In the genomic region with DNA sequence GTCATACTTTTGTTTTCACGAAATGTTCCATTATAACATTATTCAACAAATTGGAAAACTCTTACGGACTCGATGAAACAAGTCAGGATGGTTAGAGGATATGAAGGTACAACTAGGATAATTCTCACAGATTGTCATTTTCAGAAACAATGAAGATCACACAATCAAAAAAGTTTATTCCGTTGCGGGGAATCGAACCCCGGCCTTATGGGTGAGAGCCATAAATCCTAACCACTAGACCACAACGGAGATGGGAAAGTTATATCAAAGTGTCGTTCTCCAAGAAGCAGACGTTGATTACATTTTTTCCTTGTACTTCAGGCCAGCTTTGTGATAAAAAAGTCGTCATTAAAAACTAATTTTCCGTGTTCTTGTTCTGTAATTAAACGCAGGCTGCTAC, we compare ENCODE assay signal across 2 worm cellular contexts.
TF ChIP-seq lines count a peak whose summit lies in the region.

No protein-coding gene starts in this region.

TF ChIP-seq in whole organism, L4 larva, 104 proteins besides CTCF, POLR2A, EP300 and RAD21 (continued from another document and continues in another):
- TF ChIP-seq ctbp-1 (GFP tag; IDR thresholded peaks at IDR 0.05; lab: Robert Waterston, UW): no peak; the same call in 1 of the 2 replicates
- no peak for TF ChIP-seq ZK337.2 (GFP tag; IDR thresholded peaks at IDR 0.05; lab: Robert Waterston, UW)
- no peak for TF ChIP-seq Y48G9A.11 (GFP tag; IDR thresholded peaks at IDR 0.05; lab: Robert Waterston, UW)
- no peak for TF ChIP-seq dmd-6 (GFP tag; IDR thresholded peaks at IDR 0.05; lab: Robert Waterston, UW)
- no peak for TF ChIP-seq spr-1 (tag; optimal IDR thresholded peaks at IDR 0.05; lab: Kevin White, UChicago)
- TF ChIP-seq skn-1 (tag; optimal IDR thresholded peaks at IDR 0.05; lab: Kevin White, UChicago): no peak
- TF ChIP-seq fkh-10 (GFP tag; optimal IDR thresholded peaks at IDR 0.05; lab: Kevin White, UChicago): no peak
- TF ChIP-seq T20F7.1 (GFP tag; optimal IDR thresholded peaks at IDR 0.05; lab: Kevin White, UChicago): no peak
- no peak for TF ChIP-seq jun-1 (tag; optimal IDR thresholded peaks at IDR 0.05; lab: Kevin White, UChicago)
- no peak for TF ChIP-seq php-3 (GFP tag; IDR thresholded peaks at IDR 0.05; lab: Robert Waterston, UW)
- TF ChIP-seq fos-1 (tag; optimal IDR thresholded peaks at IDR 0.05; lab: Kevin White, UChicago): no peak
- no peak for TF ChIP-seq nhr-6 (tag; optimal IDR thresholded peaks at IDR 0.05; lab: Kevin White, UChicago)
- TF ChIP-seq mep-1 (tag; optimal IDR thresholded peaks at IDR 0.05; lab: Kevin White, UChicago): no peak
- no peak for TF ChIP-seq saeg-2 (GFP tag; IDR thresholded peaks at IDR 0.05; lab: Robert Waterston, UW)
- no peak for TF ChIP-seq hlh-11 (tag; optimal IDR thresholded peaks at IDR 0.05; lab: Kevin White, UChicago)
- TF ChIP-seq mxl-3 (GFP tag; optimal IDR thresholded peaks at IDR 0.05; lab: Kevin White, UChicago): peak; percentile 10
- peak; percentile 60 for TF ChIP-seq lin-38 (GFP tag; IDR thresholded peaks at IDR 0.05; lab: Robert Waterston, UW)
- TF ChIP-seq ceh-20 (GFP tag; IDR thresholded peaks at IDR 0.05; lab: Robert Waterston, UW): no peak; the same call in 1 of the 2 replicates
- TF ChIP-seq ztf-7 (tag; optimal IDR thresholded peaks at IDR 0.05; lab: Kevin White, UChicago): peak; percentile 3
- no peak for TF ChIP-seq ces-1 (GFP tag; optimal IDR thresholded peaks at IDR 0.05; lab: Kevin White, UChicago)
- TF ChIP-seq cey-2 (tag; optimal IDR thresholded peaks at IDR 0.05; lab: Kevin White, UChicago; ENCODE audit: borderline replicate concordance, insufficient read depth): no peak
- peak; percentile 38; the same call in 1 of the 2 replicates for TF ChIP-seq Y75B8A.6 (GFP tag; IDR thresholded peaks at IDR 0.05; lab: Robert Waterston, UW)
- TF ChIP-seq lin-15B (tag; optimal IDR thresholded peaks at IDR 0.05; lab: Kevin White, UChicago): no peak
- TF ChIP-seq hif-1 (tag; optimal IDR thresholded peaks at IDR 0.05; lab: Kevin White, UChicago): no peak
- TF ChIP-seq zag-1 (tag; optimal IDR thresholded peaks at IDR 0.05; lab: Kevin White, UChicago): no peak
- no peak for TF ChIP-seq daf-12 (tag; optimal IDR thresholded peaks at IDR 0.05; lab: Kevin White, UChicago)
- TF ChIP-seq ama-1 (optimal IDR thresholded peaks at IDR 0.05; lab: Kevin White, UChicago): no peak
- no peak for TF ChIP-seq egl-27 (tag; optimal IDR thresholded peaks at IDR 0.05; lab: Kevin White, UChicago)
- TF ChIP-seq nhr-10 (tag; optimal IDR thresholded peaks at IDR 0.05; lab: Kevin White, UChicago): no peak
- no peak for TF ChIP-seq mdl-1 (tag; optimal IDR thresholded peaks at IDR 0.05; lab: Kevin White, UChicago)
- peak; percentile 21 for TF ChIP-seq hlh-30 (tag; optimal IDR thresholded peaks at IDR 0.05; lab: Kevin White, UChicago; ENCODE audit: insufficient read depth)
- TF ChIP-seq egl-43 (GFP tag; IDR thresholded peaks at IDR 0.05; lab: Robert Waterston, UW): no peak
- TF ChIP-seq zfp-2 (tag; optimal IDR thresholded peaks at IDR 0.05; lab: Kevin White, UChicago): no peak
- peak; percentile 31 for TF ChIP-seq F49E8.2 (tag; optimal IDR thresholded peaks at IDR 0.05; lab: Kevin White, UChicago; ENCODE audit: borderline replicate concordance)
- no peak for TF ChIP-seq lir-3 (tag; optimal IDR thresholded peaks at IDR 0.05; lab: Kevin White, UChicago)
- TF ChIP-seq nhr-76 (tag; optimal IDR thresholded peaks at IDR 0.05; lab: Kevin White, UChicago): no peak
- TF ChIP-seq snpc-4 (tag; optimal IDR thresholded peaks at IDR 0.05; lab: Kevin White, UChicago): no peak
- TF ChIP-seq spr-3 (GFP tag; optimal IDR thresholded peaks at IDR 0.05; lab: Kevin White, UChicago): no peak
- no peak for TF ChIP-seq nhr-28 (tag; optimal IDR thresholded peaks at IDR 0.05; lab: Kevin White, UChicago)
- no peak for TF ChIP-seq duxl-1 (tag; optimal IDR thresholded peaks at IDR 0.05; lab: Kevin White, UChicago; ENCODE audit: poor library complexity)
- TF ChIP-seq nhr-42 (GFP tag; IDR thresholded peaks at IDR 0.05; lab: Robert Waterston, UW): no peak
- TF ChIP-seq F26F4.8 (GFP tag; conservative IDR thresholded peaks at IDR 0.05; lab: Robert Waterston, UW): 0 out of 2 replicates have a peak, but pooled peaks have one; percentile 50
- no peak for TF ChIP-seq mes-2 (tag; optimal IDR thresholded peaks at IDR 0.05; lab: Kevin White, UChicago; ENCODE audit: poor library complexity, severe bottlenecking)
- 0 out of 2 replicates have a peak, but pooled peaks have one; percentile 33 for TF ChIP-seq tra-1 (GFP tag; IDR thresholded peaks at IDR 0.05; lab: Robert Waterston, UW)
- no peak for TF ChIP-seq dmd-9 (GFP tag; IDR thresholded peaks at IDR 0.05; lab: Robert Waterston, UW)
- TF ChIP-seq nhr-25 (tag; optimal IDR thresholded peaks at IDR 0.05; lab: Kevin White, UChicago; ENCODE audit: borderline replicate concordance, insufficient read depth): no peak
- no peak for TF ChIP-seq ZK546.5 (tag; optimal IDR thresholded peaks at IDR 0.05; lab: Kevin White, UChicago)
- TF ChIP-seq arid-1 (GFP tag; conservative IDR thresholded peaks at IDR 0.05; lab: Robert Waterston, UW): no peak
- TF ChIP-seq ceh-82 (tag; optimal IDR thresholded peaks at IDR 0.05; lab: Kevin White, UChicago): no peak
- TF ChIP-seq lim-7 (GFP tag; IDR thresholded peaks at IDR 0.05; lab: Robert Waterston, UW): peak; percentile 80
- 0 out of 2 replicates have a peak, but pooled peaks have one; percentile 74 for TF ChIP-seq D1046.2 (GFP tag; IDR thresholded peaks at IDR 0.05; lab: Robert Waterston, UW)
- TF ChIP-seq tag-97 (GFP tag; IDR thresholded peaks at IDR 0.05; lab: Robert Waterston, UW): no peak
- TF ChIP-seq madf-9 (GFP tag; conservative IDR thresholded peaks at IDR 0.05; lab: Robert Waterston, UW): peak; percentile 54; the same call in 1 of the 2 replicates
- no peak for TF ChIP-seq unc-62 (GFP tag; optimal IDR thresholded peaks at IDR 0.05 in 1 of 2; lab: Kevin White, UChicago)
- no peak for TF ChIP-seq unc-62 (tag; optimal IDR thresholded peaks at IDR 0.05; lab: Kevin White, UChicago)
- TF ChIP-seq attf-4 (tag; optimal IDR thresholded peaks at IDR 0.05; lab: Kevin White, UChicago): no peak
- no peak; the same call in 1 of the 2 replicates for TF ChIP-seq nhr-41 (GFP tag; IDR thresholded peaks at IDR 0.05; lab: Robert Waterston, UW)
- TF ChIP-seq nhr-237 (tag; optimal IDR thresholded peaks at IDR 0.05; lab: Kevin White, UChicago): no peak
- TF ChIP-seq T26A8.4 (GFP tag; IDR thresholded peaks at IDR 0.05; lab: Robert Waterston, UW): no peak
- no peak for TF ChIP-seq mxl-2 (GFP tag; conservative IDR thresholded peaks at IDR 0.05; lab: Robert Waterston, UW)
- TF ChIP-seq aha-1 (tag; lab: Kevin White, UChicago): no peak
- no peak for TF ChIP-seq dve-1 (tag; optimal IDR thresholded peaks at IDR 0.05; lab: Kevin White, UChicago; ENCODE audit: insufficient read depth)
- no peak for TF ChIP-seq dpl-1 (GFP tag; optimal IDR thresholded peaks at IDR 0.05; lab: Kevin White, UChicago)
- no peak for TF ChIP-seq Y105C5A.15 (GFP tag; IDR thresholded peaks at IDR 0.05; lab: Robert Waterston, UW)

TF ChIP-seq in whole organism, young adult, 124 proteins besides CTCF, POLR2A, EP300 and RAD21 (continued from another document):
- TF ChIP-seq ztf-25 (GFP tag; IDR thresholded peaks at IDR 0.05; lab: Robert Waterston, UW): 0 out of 2 replicates have a peak, but pooled peaks have one; percentile 58
- peak; percentile 93 for TF ChIP-seq tbp1 (GFP tag; optimal IDR thresholded peaks at IDR 0.05; lab: Kevin White, UChicago)
- peak; percentile 74 for TF ChIP-seq ZK185.1 (tag; optimal IDR thresholded peaks at IDR 0.05; lab: Kevin White, UChicago; ENCODE audit: poor library complexity, severe bottlenecking)
- TF ChIP-seq F10E7.11 (tag; optimal IDR thresholded peaks at IDR 0.05; lab: Kevin White, UChicago): no peak
- TF ChIP-seq snpc-1.1 (tag; optimal IDR thresholded peaks at IDR 0.05; lab: Kevin White, UChicago; ENCODE audit: insufficient read depth): peak; percentile 12
